Fruit fly (Drosophila melanogaster) whole organism, embryonic: Measurements from ENCODE around the gene CG5835.

Experiments
- ATbp ChIP-seq: fragments of 200-800 bp; sonication (Bioruptor generic); optimal IDR thresholded peaks from 2 replicates; lab custom pipeline; 2017; ENCODE audit warnings: missing biosample characterization, mild to moderate bottlenecking, missing genetic modification characterization, missing genetic modification reagents
- Blimp-1 ChIP-seq: fragments of 200-800 bp; sonication (Bioruptor generic); optimal IDR thresholded peaks from 3 replicates; lab custom pipeline; 2018; ENCODE audit warnings: missing biosample characterization, missing genetic modification characterization, mild to moderate bottlenecking, moderate library complexity, missing genetic modification reagents
- CG1024 ChIP-seq: fragments of 200-800 bp; sonication (Bioruptor generic); IDR thresholded peaks from 2 replicates; pipeline ENCODE4 v1.3.6; 2022; ENCODE audit warnings: missing biosample characterization, missing genetic modification characterization
- CG10366 ChIP-seq: fragments of 200-800 bp; sonication (Bioruptor generic); IDR thresholded peaks from 2 replicates; pipeline ENCODE4 v1.3.6; 2022; ENCODE audit warnings: missing biosample characterization, missing genetic modification characterization
- CG10462 ChIP-seq: fragments of 200-800 bp; sonication (Bioruptor generic); optimal IDR thresholded peaks from 2 replicates; lab custom pipeline; 2016; ENCODE audit warnings: missing biosample characterization, missing genetic modification characterization
- CG11085 ChIP-seq: fragments of 200-800 bp; sonication (Bioruptor generic); IDR thresholded peaks from 2 replicates; pipeline ENCODE4 v1.3.6; 2022; ENCODE audit warnings: missing biosample characterization, missing genetic modification characterization
- CG12236 ChIP-seq: fragments of 200-800 bp; sonication (Bioruptor generic); optimal IDR thresholded peaks from 2 replicates; lab custom pipeline; 2016; ENCODE audit warnings: missing biosample characterization, missing genetic modification characterization
- CG13894 ChIP-seq: fragments of 200-800 bp; sonication (Bioruptor generic); optimal IDR thresholded peaks from 3 replicates; lab custom pipeline; 2018; ENCODE audit warnings: missing biosample characterization, mild to moderate bottlenecking, missing genetic modification characterization, moderate library complexity
- CG1603 ChIP-seq: fragments of 200-800 bp; sonication (Bioruptor generic); optimal IDR thresholded peaks from 2 replicates; lab custom pipeline; 2019; ENCODE audit warnings: missing biosample characterization, mild to moderate bottlenecking, missing genetic modification characterization, moderate library complexity
- CG17359 ChIP-seq: fragments of 200-800 bp; sonication (Bioruptor generic); optimal IDR thresholded peaks from 3 replicates; lab custom pipeline; 2018; ENCODE audit warnings: missing biosample characterization, mild to moderate bottlenecking, missing genetic modification characterization, moderate library complexity
- CG17361 ChIP-seq: fragments of 200-800 bp; sonication (Bioruptor generic); IDR thresholded peaks from 3 replicates; pipeline ENCODE4 v1.3.6; 2022; ENCODE audit warnings: missing biosample characterization, missing genetic modification characterization
- CG17385 ChIP-seq: fragments of 200-800 bp; sonication (Bioruptor generic); optimal IDR thresholded peaks from 3 replicates; lab custom pipeline; 2018; ENCODE audit warnings: missing biosample characterization, mild to moderate bottlenecking, missing genetic modification characterization
- CG1792 ChIP-seq: fragments of 200-800 bp; sonication (Bioruptor generic); optimal IDR thresholded peaks from 2 replicates; lab custom pipeline; 2016; ENCODE audit warnings: missing biosample characterization, missing genetic modification characterization
- CG18599 ChIP-seq: fragments of 200-800 bp; sonication (Bioruptor generic); optimal IDR thresholded peaks from 3 replicates; lab custom pipeline; 2017; ENCODE audit warnings: missing biosample characterization, missing genetic modification characterization, mild to moderate bottlenecking, moderate library complexity, missing genetic modification reagents
- CG2120 ChIP-seq: fragments of 200-800 bp; sonication (Bioruptor generic); optimal IDR thresholded peaks from 3 replicates; lab custom pipeline; 2016; ENCODE audit warnings: missing biosample characterization, missing genetic modification characterization
- CG2199 ChIP-seq: fragments of 200-800 bp; sonication (Bioruptor generic); IDR thresholded peaks from 3 replicates; pipeline ENCODE4 v1.3.6; 2022; ENCODE audit warnings: missing biosample characterization, missing genetic modification characterization
- CG3281 ChIP-seq: fragments of 200-800 bp; sonication (Bioruptor generic); optimal IDR thresholded peaks from 3 replicates; lab custom pipeline; 2017; ENCODE audit warnings: missing biosample characterization, mild to moderate bottlenecking, missing genetic modification characterization
- CG34422 ChIP-seq: fragments of 200-800 bp; sonication (Bioruptor generic); IDR thresholded peaks from 3 replicates; pipeline ENCODE4 v1.3.6; 2022; ENCODE audit warnings: missing biosample characterization, missing genetic modification characterization
- CG4404 ChIP-seq: fragments of 200-800 bp; sonication (Bioruptor generic); IDR thresholded peaks from 2 replicates; pipeline ENCODE4 v1.3.6; 2022; ENCODE audit warnings: missing biosample characterization, missing genetic modification characterization
- CG6689 ChIP-seq: fragments of 200-800 bp; sonication (Bioruptor generic); IDR thresholded peaks from 2 replicates; pipeline ENCODE4 v1.3.6; 2022; ENCODE audit warnings: missing biosample characterization, missing genetic modification characterization
- CG8290 ChIP-seq, 3 experiments: fragments of 200-800 bp; sonication (Bioruptor generic); optimal IDR thresholded peaks; 2 replicates each; lab custom pipeline; 2016 to 2019; ENCODE audit warnings: missing biosample characterization in 3 of 3, missing genetic modification characterization in 3 of 3, mild to moderate bottlenecking in 2 of 3, moderate library complexity in 1 of 3
- CG9932 ChIP-seq: fragments of 200-800 bp; sonication (Bioruptor generic); IDR thresholded peaks from 2 replicates; pipeline ENCODE4 v1.3.6; 2022; ENCODE audit warnings: missing biosample characterization, missing genetic modification characterization
- CrebB ChIP-seq: fragments of 200-800 bp; sonication (Bioruptor generic); optimal IDR thresholded peaks from 3 replicates; lab custom pipeline; 2018; ENCODE audit warnings: missing biosample characterization, mild to moderate bottlenecking, missing genetic modification characterization
- Doc3 ChIP-seq: fragments of 200-800 bp; sonication (Bioruptor generic); IDR thresholded peaks from 3 replicates; pipeline ENCODE4 v1.3.6; 2022; ENCODE audit warnings: missing biosample characterization, missing genetic modification characterization; ENCODE audit not compliant: partially characterized antibody
- Drgx ChIP-seq: fragments of 200-800 bp; sonication (Bioruptor generic); IDR thresholded peaks from 2 replicates; pipeline ENCODE4 v1.3.6; 2022; ENCODE audit warnings: missing biosample characterization, missing genetic modification characterization
- Fer2 ChIP-seq: fragments of 200-800 bp; sonication (Bioruptor generic); optimal IDR thresholded peaks from 2 replicates; lab custom pipeline; 2018; ENCODE audit warnings: missing biosample characterization, mild to moderate bottlenecking, missing genetic modification characterization, moderate library complexity
- Gsc ChIP-seq: fragments of 200-800 bp; sonication (Bioruptor generic); IDR thresholded peaks from 2 replicates; pipeline ENCODE4 v1.3.6; 2022; ENCODE audit warnings: missing biosample characterization, missing genetic modification characterization
- H2.0 ChIP-seq: fragments of 200-800 bp; sonication (Bioruptor generic); IDR thresholded peaks from 2 replicates; pipeline ENCODE4 v1.3.6; 2022; ENCODE audit warnings: missing biosample characterization, missing genetic modification characterization
- HLH3B ChIP-seq: fragments of 200-800 bp; sonication (Bioruptor generic); IDR thresholded peaks from 2 replicates; pipeline ENCODE4 v1.3.6; 2022; ENCODE audit warnings: missing biosample characterization, missing genetic modification characterization
- Hmr ChIP-seq: fragments of 200-800 bp; sonication (Bioruptor generic); optimal IDR thresholded peaks from 3 replicates; lab custom pipeline; 2017; ENCODE audit warnings: mild to moderate bottlenecking, missing biosample characterization, missing genetic modification reagents, missing genetic modification characterization
- NfI ChIP-seq: fragments of 200-800 bp; sonication (Bioruptor generic); optimal IDR thresholded peaks from 3 replicates; lab custom pipeline; 2018; ENCODE audit warnings: missing biosample characterization, mild to moderate bottlenecking, missing genetic modification characterization, moderate library complexity
- Vsx1 ChIP-seq: fragments of 200-800 bp; sonication (Bioruptor generic); optimal IDR thresholded peaks from 2 replicates; lab custom pipeline; 2017; ENCODE audit warnings: missing biosample characterization, mild to moderate bottlenecking, missing genetic modification characterization, missing genetic modification reagents
- ato ChIP-seq: fragments of 200-800 bp; sonication (Bioruptor generic); IDR thresholded peaks from 2 replicates; pipeline ENCODE4 v1.3.6; 2022; ENCODE audit warnings: missing biosample characterization, missing genetic modification characterization; ENCODE audit not compliant: partially characterized antibody
- dan ChIP-seq: fragments of 200-800 bp; sonication (Bioruptor generic); IDR thresholded peaks from 2 replicates; pipeline ENCODE4 v1.3.6; 2022; ENCODE audit warnings: missing biosample characterization, missing genetic modification characterization
- disco-r ChIP-seq: fragments of 200-800 bp; sonication (Bioruptor generic); optimal IDR thresholded peaks from 2 replicates; lab custom pipeline; 2016; ENCODE audit warnings: missing biosample characterization, missing genetic modification characterization
- dysf ChIP-seq: fragments of 200-800 bp; sonication (Bioruptor generic); IDR thresholded peaks from 3 replicates; pipeline ENCODE4 v1.3.6; 2022; ENCODE audit warnings: missing biosample characterization, missing genetic modification characterization
- eyg ChIP-seq: fragments of 200-800 bp; sonication (Bioruptor generic); optimal IDR thresholded peaks from 3 replicates; lab custom pipeline; 2016; ENCODE audit warnings: missing biosample characterization, missing genetic modification characterization
- fd3F ChIP-seq: fragments of 200-800 bp; sonication (Bioruptor generic); optimal IDR thresholded peaks from 2 replicates; lab custom pipeline; 2018; ENCODE audit warnings: missing biosample characterization, mild to moderate bottlenecking, missing genetic modification characterization, moderate library complexity
- gt ChIP-seq: fragments of 200-800 bp; sonication (Bioruptor generic); IDR thresholded peaks from 2 replicates; pipeline ENCODE4 v1.3.6; 2022; ENCODE audit warnings: missing biosample characterization, missing genetic modification characterization
- kay ChIP-seq: fragments of 200-800 bp; sonication (Bioruptor generic); optimal IDR thresholded peaks from 2 replicates; lab custom pipeline; 2016; ENCODE audit warnings: missing biosample characterization, missing genetic modification characterization
- ken ChIP-seq: fragments of 200-800 bp; sonication (Bioruptor generic); IDR thresholded peaks from 3 replicates; pipeline ENCODE4 v1.3.6; 2022; ENCODE audit warnings: missing biosample characterization, missing genetic modification characterization
- lbe ChIP-seq: fragments of 200-800 bp; sonication (Bioruptor generic); optimal IDR thresholded peaks from 2 replicates; lab custom pipeline; 2016; ENCODE audit warnings: missing biosample characterization, mild to moderate bottlenecking, missing genetic modification characterization
- nerfin-2 ChIP-seq: fragments of 200-800 bp; sonication (Bioruptor generic); IDR thresholded peaks from 2 replicates; pipeline ENCODE4 v1.3.6; 2022; ENCODE audit warnings: missing biosample characterization, missing genetic modification characterization; ENCODE audit not compliant: partially characterized antibody
- prd ChIP-seq, 3 experiments: fragments of >200 bp in 2 of 3; fragments of 200-800 bp in 1 of 3; sonication (Bioruptor generic) in 1 of 3; optimal IDR thresholded peaks in 2 of 3; IDR thresholded peaks in 1 of 3; 2 replicates in 2 of 3; 3 replicates in 1 of 3; pipeline versions ENCODE4 v1.3.6 to Lab custom; 2017 to 2022; ENCODE audit warnings: missing biosample characterization in 1 of 3, missing genetic modification characterization in 1 of 3
- sob ChIP-seq: fragments of 200-800 bp; sonication (Bioruptor generic); IDR thresholded peaks from 2 replicates; pipeline ENCODE4 v1.3.6; 2022; ENCODE audit warnings: missing biosample characterization, missing genetic modification characterization
- twi ChIP-seq: fragments of 200-800 bp; optimal IDR thresholded peaks from 2 replicates; lab custom pipeline; 2019; ENCODE audit warnings: missing biosample characterization, mild to moderate bottlenecking, missing genetic modification characterization, moderate library complexity
- wor ChIP-seq: fragments of 200-800 bp; sonication (Bioruptor generic); IDR thresholded peaks from 2 replicates; pipeline ENCODE4 v1.3.6; 2022; ENCODE audit warnings: missing biosample characterization, missing genetic modification characterization

CG5835 gene

dm6 chr3R:19151848-19152787, 1.4 kb downstream of the CG5835 start (continued):
- TF ChIP-seq CG1792 (GFP tag; lab: Kevin White, UChicago) (no peak), Fer2 (no peak), ato (GFP tag; lab: Robert Waterston, UW) (no peak), Gsc (GFP tag; lab: Robert Waterston, UW) (no peak), sob (GFP tag; lab: Robert Waterston, UW) (peak; percentile 55), CG1603 (tag; lab: Kevin White, UChicago) (no peak), ATbp (GFP tag; lab: Kevin White, UChicago) (peak; percentile 9), CG11085 (GFP tag; lab: Robert Waterston, UW) (0 out of 2 replicates have a peak, but pooled peaks have one; percentile 34), wor (GFP tag; lab: Robert Waterston, UW) (peak; percentile 41), CrebB (no peak), CG6689 (GFP tag; lab: Robert Waterston, UW) (no peak), CG17361 (GFP tag; lab: Robert Waterston, UW) (0 out of 3 replicates have a peak, but pooled peaks have one; percentile 28), Blimp-1 (peak; percentile 16), gt (GFP tag; lab: Robert Waterston, UW) (no peak), CG1024 (GFP tag; lab: Robert Waterston, UW) (no peak), CG12236 (GFP tag; lab: Kevin White, UChicago) (no peak), twi (tag; lab: Kevin White, UChicago) (no peak), HLH3B (GFP tag; lab: Robert Waterston, UW) (peak; percentile 56; the same call in 1 of the 2 replicates), H2.0 (GFP tag; lab: Robert Waterston, UW) (peak; percentile 56; the same call in 1 of the 2 replicates), Doc3 (GFP tag; lab: Robert Waterston, UW) (no peak), disco-r (GFP tag; lab: Kevin White, UChicago) (no peak), CG2199 (GFP tag; lab: Robert Waterston, UW) (no peak), CG17385 (GFP tag; lab: Kevin White, UChicago) (peak; percentile 16), CG3281 (GFP tag; lab: Kevin White, UChicago) (peak; percentile 31), Vsx1 (GFP tag; lab: Kevin White, UChicago) (peak; percentile 36), CG8290 (GFP tag; optimal IDR thresholded peaks at IDR 0.05; lab: Kevin White, UChicago) (no peak), CG8290 (tag; optimal IDR thresholded peaks at IDR 0.05; lab: Kevin White, UChicago) (no peak), NfI (peak; percentile 18), eyg (GFP tag; lab: Kevin White, UChicago) (no peak), CG18599 (GFP tag; lab: Kevin White, UChicago) (peak; percentile 30), fd3F (GFP tag; lab: Kevin White, UChicago) (peak; percentile 25), CG13894 (tag; lab: Kevin White, UChicago) (no peak), CG10366 (GFP tag; lab: Robert Waterston, UW) (peak; percentile 41), CG34422 (GFP tag; lab: Robert Waterston, UW) (peak; percentile 47; the same call in 2 of the 3 replicates), CG4404 (GFP tag; lab: Robert Waterston, UW) (no peak), dan (GFP tag; lab: Robert Waterston, UW) (no peak), prd (optimal IDR thresholded peaks at IDR 0.05; lab: Kevin White, UChicago) (no peak), prd (GFP tag; IDR thresholded peaks at IDR 0.05; lab: Robert Waterston, UW) (peak; percentile 72; the same call in 2 of the 3 replicates), Drgx (GFP tag; lab: Robert Waterston, UW) (peak; percentile 58), Hmr (GFP tag; lab: Kevin White, UChicago) (no peak), CG9932 (GFP tag; lab: Robert Waterston, UW) (peak; percentile 48; the same call in 1 of the 2 replicates), CG2120 (peak; percentile 29), CG10462 (no peak), nerfin-2 (GFP tag; lab: Robert Waterston, UW) (no peak), CG17359 (tag; lab: Kevin White, UChicago) (peak; percentile 35), dysf (GFP tag; lab: Robert Waterston, UW) (peak; percentile 49; the same call in 2 of the 3 replicates), kay (GFP tag; lab: Kevin White, UChicago) (no peak), ken (GFP tag; lab: Robert Waterston, UW) (peak; percentile 29; the same call in 1 of the 3 replicates), lbe (GFP tag; lab: Kevin White, UChicago) (peak; percentile 44)
